Fruit fly (Drosophila melanogaster): Measurements from ENCODE around the gene Dmtn.

Dmtn gene

DNA sequence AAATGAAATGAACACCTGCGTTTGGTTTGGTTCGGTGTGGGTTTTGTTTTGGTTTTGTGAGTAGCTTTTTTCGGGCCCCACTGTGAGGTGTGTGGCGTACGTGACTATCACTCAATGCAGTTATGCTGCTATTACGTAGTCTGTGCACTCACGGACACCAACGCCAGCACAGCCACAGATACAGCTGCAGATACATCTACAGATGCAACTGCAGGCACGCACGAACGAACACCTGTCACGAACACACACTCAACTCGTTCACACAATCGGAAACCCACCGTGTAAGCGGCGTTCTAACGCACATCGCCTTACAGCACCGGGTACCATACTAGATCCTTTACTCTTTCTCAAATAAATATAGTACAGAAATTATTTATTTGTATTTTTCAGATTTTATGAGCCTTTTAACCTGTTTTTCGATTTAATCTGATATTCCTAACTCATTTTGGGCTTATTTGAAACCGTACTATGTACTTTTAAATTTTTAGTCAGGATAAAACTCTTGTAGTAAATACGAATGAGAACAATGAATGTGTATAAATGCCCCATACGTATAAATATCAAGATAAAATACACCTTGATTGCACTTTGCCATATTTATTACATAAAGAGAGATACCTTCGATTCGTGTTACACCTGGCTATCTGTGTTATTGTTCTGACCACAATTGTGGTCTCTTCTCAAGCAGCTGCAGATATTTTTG, 19.9 kb upstream of the Dmtn start:
- 0 out of 2 replicates have a peak, but pooled peaks have one; percentile 38 for TF ChIP-seq Gug (GFP tag; IDR thresholded peaks at IDR 0.05)
- peak; percentile 51 for TF ChIP-seq CG8119 (GFP tag; IDR thresholded peaks at IDR 0.05)
- TF ChIP-seq achi (GFP tag; optimal IDR thresholded peaks at IDR 0.05), result peak; percentile 40
- peak; percentile 54 for TF ChIP-seq Smox (GFP tag; optimal IDR thresholded peaks at IDR 0.05)
- TF ChIP-seq CG32006 (GFP tag; optimal IDR thresholded peaks at IDR 0.05), result peak; percentile 75
- peak; percentile 56 for TF ChIP-seq Sox102F (GFP tag; optimal IDR thresholded peaks at IDR 0.05)
- TF ChIP-seq Eip78C (GFP tag), result peak; percentile 82
- peak; percentile 72 for TF ChIP-seq Met (GFP tag; optimal IDR thresholded peaks at IDR 0.05)
- peak; percentile 55; the same call in 2 of the 3 replicates for TF ChIP-seq CG6163 (GFP tag; IDR thresholded peaks at IDR 0.05)
- peak; percentile 52 for TF ChIP-seq Hr4 (GFP tag; optimal IDR thresholded peaks at IDR 0.05)
- TF ChIP-seq CG1621 (tag; optimal IDR thresholded peaks at IDR 0.05), result no peak
- peak; percentile 14 for TF ChIP-seq CG7368 (GFP tag; optimal IDR thresholded peaks at IDR 0.05)
- TF ChIP-seq Ets96B (tag; optimal IDR thresholded peaks at IDR 0.05), result peak; percentile 39
- TF ChIP-seq topi (GFP tag; optimal IDR thresholded peaks at IDR 0.05), result peak; percentile 63
- TF ChIP-seq Eip75B (GFP tag; optimal IDR thresholded peaks at IDR 0.05), result peak; percentile 24
- peak; percentile 40 for TF ChIP-seq CG11762 (GFP tag; optimal IDR thresholded peaks at IDR 0.05; ENCODE audit: insufficient read depth)
- peak; percentile 46 for TF ChIP-seq vri (GFP tag; optimal IDR thresholded peaks at IDR 0.05)
- peak; percentile 25 for TF ChIP-seq CG8632 (GFP tag; optimal IDR thresholded peaks at IDR 0.05)
- TF ChIP-seq CG6792 (GFP tag; optimal IDR thresholded peaks at IDR 0.05), result peak; percentile 38
- TF ChIP-seq acj6 (GFP tag; optimal IDR thresholded peaks at IDR 0.05), result peak; percentile 31
- TF ChIP-seq CG10669 (GFP tag; optimal IDR thresholded peaks at IDR 0.05), result peak; percentile 16
- peak; percentile 68 for TF ChIP-seq esn (GFP tag; optimal IDR thresholded peaks at IDR 0.05)
- no peak for TF ChIP-seq dac (GFP tag; optimal IDR thresholded peaks at IDR 0.05)
- peak; percentile 54 for TF ChIP-seq CG31627 (GFP tag; optimal IDR thresholded peaks at IDR 0.05)
- no peak for TF ChIP-seq eg (GFP tag; IDR thresholded peaks at IDR 0.05)
- TF ChIP-seq Hr39 (GFP tag; optimal IDR thresholded peaks at IDR 0.05), result peak; percentile 38
- TF ChIP-seq Sox15 (GFP tag; optimal IDR thresholded peaks at IDR 0.05), result no peak
- TF ChIP-seq OdsH (GFP tag; optimal IDR thresholded peaks at IDR 0.05), result peak; percentile 51
- no peak for TF ChIP-seq CG8319 (GFP tag; optimal IDR thresholded peaks at IDR 0.05)
- peak; percentile 49 for TF ChIP-seq cyc (GFP tag; optimal IDR thresholded peaks at IDR 0.05)
- TF ChIP-seq CG10631 (GFP tag; optimal IDR thresholded peaks at IDR 0.05), result peak; percentile 54
- no peak; the same call in 1 of the 2 replicates for TF ChIP-seq CG11294 (GFP tag; IDR thresholded peaks at IDR 0.05)
- no peak for TF ChIP-seq spab (GFP tag; optimal IDR thresholded peaks at IDR 0.05)
- TF ChIP-seq Lpt (GFP tag; optimal IDR thresholded peaks at IDR 0.05), result peak; percentile 57
- TF ChIP-seq pdm3 (GFP tag; optimal IDR thresholded peaks at IDR 0.05), result peak; percentile 37
- TF ChIP-seq lz (GFP tag; optimal IDR thresholded peaks at IDR 0.05), result peak; percentile 53
- TF ChIP-seq Eip93F (GFP tag; optimal IDR thresholded peaks at IDR 0.05), result no peak
- TF ChIP-seq ss (GFP tag; optimal IDR thresholded peaks at IDR 0.05), result peak in 1 of 2 experiments; percentile 29
- no peak for TF ChIP-seq dsx (GFP tag; optimal IDR thresholded peaks at IDR 0.05; ENCODE audit: poor library complexity, severe bottlenecking)
- no peak for TF ChIP-seq Hr38 (GFP tag; optimal IDR thresholded peaks at IDR 0.05)
- no peak for TF ChIP-seq CG11902 (GFP tag; optimal IDR thresholded peaks at IDR 0.05)
- TF ChIP-seq Blimp-1 (GFP tag; optimal IDR thresholded peaks at IDR 0.05), result no peak
- peak; percentile 64 for TF ChIP-seq svp (GFP tag)
- peak; percentile 18 for TF ChIP-seq CG6808 (GFP tag; optimal IDR thresholded peaks at IDR 0.05)
- TF ChIP-seq CG15336 (GFP tag; IDR thresholded peaks at IDR 0.05), result 0 out of 2 replicates have a peak, but pooled peaks have one; percentile 7
- peak; percentile 7 for TF ChIP-seq CG3032 (tag; optimal IDR thresholded peaks at IDR 0.05)
- TF ChIP-seq CG6276 (GFP tag; optimal IDR thresholded peaks at IDR 0.05), result peak; percentile 55
- peak; percentile 54 for TF ChIP-seq CG4318 (GFP tag; optimal IDR thresholded peaks at IDR 0.05)
- TF ChIP-seq Ets21C (GFP tag; optimal IDR thresholded peaks at IDR 0.05), result peak; percentile 40
- TF ChIP-seq net (GFP tag; optimal IDR thresholded peaks at IDR 0.05), result peak; percentile 37
- TF ChIP-seq CG16779 (tag; optimal IDR thresholded peaks at IDR 0.05), result peak; percentile 37

Measured in whole organism, prepupa.